Worm (Caenorhabditis elegans): ENCODE results near the gene F35C11.4.

The F35C11.4 gene

ce11 chrII:8295296-8295695 is 46.5 kb downstream of the F35C11.4 start, which contains the start of gene nlp-55:
nlp-55 (minus strand) TSS chrII:8295396.
- TF ChIP-seq T23F11.4 (GFP tag; optimal IDR thresholded peaks at IDR 0.05) (no peak), Y22D7AL.16 (tag; optimal IDR thresholded peaks at IDR 0.05) (no peak), ama-1 (optimal IDR thresholded peaks at IDR 0.05) (no peak), pha-4 (tag; optimal IDR thresholded peaks at IDR 0.05) (no peak), ceh-6 (GFP tag; optimal IDR thresholded peaks at IDR 0.05) (no peak), nhr-11 (tag; optimal IDR thresholded peaks at IDR 0.05) (no peak), pqm-1 (tag; optimal IDR thresholded peaks at IDR 0.05) (no peak), K02D7.2 (tag; optimal IDR thresholded peaks at IDR 0.05) (no peak), elt-4 (tag; optimal IDR thresholded peaks at IDR 0.05) (no peak), ets-4 (tag; optimal IDR thresholded peaks at IDR 0.05) (no peak), unc-3 (GFP tag; conservative IDR thresholded peaks at IDR 0.05) (no peak), unc-3 (tag; optimal IDR thresholded peaks at IDR 0.05) (no peak), ztf-16 (tag; optimal IDR thresholded peaks at IDR 0.05) (no peak), nhr-232 (tag; optimal IDR thresholded peaks at IDR 0.05) (no peak), npax-4 (tag; optimal IDR thresholded peaks at IDR 0.05) (no peak)

All from whole organism, late embryonic.